Worm (Caenorhabditis elegans): ENCODE results near the gene M04B2.4.

Gene M04B2.4

ce11 chrIV:11520960-11521359 lies at the start of gene M04B2.4, which contains the start of gene gfl-1:
M04B2.4 (minus strand) TSS chrIV:11521031.
gfl-1 (plus strand) TSS chrIV:11521290.
- TF ChIP-seq attf-3 (GFP tag; conservative IDR thresholded peaks at IDR 0.05), result peak; percentile 95
- no peak for TF ChIP-seq ama-1 (optimal IDR thresholded peaks at IDR 0.05)
- TF ChIP-seq ama-1 (GFP tag; optimal IDR thresholded peaks at IDR 0.05), result no peak

ce11 chrIV:11570200-11570599 lies 49.4 kb upstream of the M04B2.4 start, which contains the start of gene srgp-1:
srgp-1 (plus strand) TSS chrIV:11570500.
- TF ChIP-seq pbrm-1 (GFP tag; IDR thresholded peaks at IDR 0.05) (no peak), nfya-2 (GFP tag; IDR thresholded peaks at IDR 0.05) (no peak), F39B2.1 (GFP tag; IDR thresholded peaks at IDR 0.05) (no peak), Y53F4B.3 (GFP tag; IDR thresholded peaks at IDR 0.05) (no peak), B0261.1 (tag; optimal IDR thresholded peaks at IDR 0.05) (no peak)

DNA sequence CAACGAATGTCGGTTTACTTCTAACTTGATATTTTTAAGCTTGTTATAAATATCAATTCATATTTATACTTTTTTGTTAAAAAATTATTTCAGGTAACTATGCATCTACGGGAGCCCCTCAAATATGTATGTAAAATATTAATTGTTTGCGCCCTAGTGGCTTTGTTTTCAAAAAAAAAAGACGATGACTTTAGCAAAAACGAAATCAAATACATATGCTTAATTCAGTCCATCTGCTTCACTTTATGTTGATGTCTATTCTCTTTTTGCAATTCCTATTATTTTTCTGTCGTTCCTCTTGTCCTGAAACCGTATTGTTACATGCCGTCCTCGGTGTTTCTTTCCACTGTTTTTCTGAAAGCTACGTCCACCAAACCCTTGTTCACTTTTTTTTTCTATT lies 49.0 kb upstream of the M04B2.4 start:
- no peak for TF ChIP-seq T26A5.8 (tag; optimal IDR thresholded peaks at IDR 0.05)
- no peak for TF ChIP-seq Y95B8A.8 (GFP tag; IDR thresholded peaks at IDR 0.05)
- no peak for TF ChIP-seq mes-4 (tag; optimal IDR thresholded peaks at IDR 0.05)
- no peak for TF ChIP-seq madf-8 (GFP tag; conservative IDR thresholded peaks at IDR 0.05)
- no peak for TF ChIP-seq egrh-3 (GFP tag; IDR thresholded peaks at IDR 0.05)

ce11 chrIV:11568249-11568940 lies 47.6 kb upstream of the M04B2.4 start:
- TF ChIP-seq ama-1 (optimal IDR thresholded peaks at IDR 0.05) (no peak), ama-1 (GFP tag; optimal IDR thresholded peaks at IDR 0.05) (no peak), ztf-22 (GFP tag; optimal IDR thresholded peaks at IDR 0.05) (no peak), dpl-1 (GFP tag; optimal IDR thresholded peaks at IDR 0.05) (no peak), C17E4.6 (GFP tag; IDR thresholded peaks at IDR 0.05) (no peak), F52B5.7 (tag; optimal IDR thresholded peaks at IDR 0.05) (no peak), cebp-1 (GFP tag; IDR thresholded peaks at IDR 0.05) (no peak), cebp-1 (tag; optimal IDR thresholded peaks at IDR 0.05) (peak; percentile 4), hsf-1 (GFP tag; IDR thresholded peaks at IDR 0.05) (no peak), ceh-58 (GFP tag; IDR thresholded peaks at IDR 0.05) (no peak), snpc-1.3 (tag; optimal IDR thresholded peaks at IDR 0.05; ENCODE audit: insufficient read depth) (no peak), ztf-26 (tag; optimal IDR thresholded peaks at IDR 0.05) (no peak), F57A8.1 (GFP tag; optimal IDR thresholded peaks at IDR 0.05) (no peak), madf-3 (GFP tag; IDR thresholded peaks at IDR 0.05) (peak; percentile 52; the same call in 1 of the 2 replicates), nfya-1 (tag; optimal IDR thresholded peaks at IDR 0.05; ENCODE audit: borderline replicate concordance, insufficient read depth) (no peak), T26A5.8 (tag; optimal IDR thresholded peaks at IDR 0.05) (no peak), attf-5 (GFP tag; optimal IDR thresholded peaks at IDR 0.05) (no peak)

DNA sequence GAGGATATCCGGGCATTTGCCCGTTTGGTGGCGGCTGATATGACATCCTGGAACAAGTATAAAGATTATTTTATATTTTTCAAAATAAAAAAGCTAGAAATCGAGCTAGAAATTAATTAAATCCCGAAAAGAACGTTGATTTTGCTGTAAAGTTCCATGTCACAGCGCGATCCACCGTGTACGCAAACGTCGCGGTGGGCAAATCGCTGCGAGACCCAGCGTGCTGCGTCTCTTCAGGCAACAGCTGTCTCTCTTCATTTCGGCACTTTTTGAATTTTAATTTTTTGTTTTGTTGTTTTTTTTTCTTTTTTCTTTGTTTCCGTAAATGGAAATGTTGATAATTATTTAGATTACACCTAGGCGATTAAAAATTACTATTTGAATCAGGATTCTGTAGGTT lies 45.3 kb upstream of the M04B2.4 start, which contains the start of gene sec-24.1:
sec-24.1 (minus strand) TSS at position 49 of the 400 bp plus-strand sequence.
- TF ChIP-seq fkh-3 (tag; optimal IDR thresholded peaks at IDR 0.05) (no peak), nhr-179 (tag; optimal IDR thresholded peaks at IDR 0.05) (no peak), ceh-100 (GFP tag; IDR thresholded peaks at IDR 0.05) (peak; percentile 57; the same call in 1 of the 2 replicates), hsf-1 (GFP tag; IDR thresholded peaks at IDR 0.05) (no peak), efl-1 (GFP tag; optimal IDR thresholded peaks at IDR 0.05) (peak; percentile 51), nhr-90 (tag; optimal IDR thresholded peaks at IDR 0.05) (no peak), zim-3 (tag; optimal IDR thresholded peaks at IDR 0.05) (no peak), hmg-1.2 (GFP tag; IDR thresholded peaks at IDR 0.05) (peak; percentile 95), madf-6 (GFP tag; IDR thresholded peaks at IDR 0.05) (peak; percentile 60; the same call in 1 of the 2 replicates), madf-3 (GFP tag; IDR thresholded peaks at IDR 0.05) (0 out of 2 replicates have a peak, but pooled peaks have one; percentile 37), snpc-3.4 (tag; optimal IDR thresholded peaks at IDR 0.05) (peak; percentile 62), mes-4 (tag; optimal IDR thresholded peaks at IDR 0.05) (no peak), pbrm-1 (GFP tag; IDR thresholded peaks at IDR 0.05) (peak; percentile 83), Y79H2A.3 (GFP tag; conservative IDR thresholded peaks at IDR 0.05) (no peak), mel-28 (tag; optimal IDR thresholded peaks at IDR 0.05; ENCODE audit: borderline replicate concordance) (no peak), ceh-91 (GFP tag; IDR thresholded peaks at IDR 0.05) (0 out of 2 replicates have a peak, but pooled peaks have one; percentile 41), madf-8 (GFP tag; conservative IDR thresholded peaks at IDR 0.05) (no peak), nfya-2 (GFP tag; IDR thresholded peaks at IDR 0.05) (no peak), F23B12.7 (tag; optimal IDR thresholded peaks at IDR 0.05; ENCODE audit: insufficient read depth) (peak; percentile 79), sdz-38 (tag; optimal IDR thresholded peaks at IDR 0.05) (no peak)

Data from whole organism, young adult.